Fruit fly (Drosophila melanogaster): ENCODE measurements around the gene CG17359.

dm6 chr3L:13996992-13997391 is 2.1 kb downstream of the CG17359 start, which contains the start of gene CG17361:
- TF ChIP-seq insv (optimal IDR thresholded peaks at IDR 0.05): no peak
- no peak for TF ChIP-seq psq (optimal IDR thresholded peaks at IDR 0.05)
- no peak for TF ChIP-seq h (optimal IDR thresholded peaks at IDR 0.05)
- TF ChIP-seq Sin3A (optimal IDR thresholded peaks at IDR 0.05): no peak
- no peak for TF ChIP-seq ttk (optimal IDR thresholded peaks at IDR 0.05)
